Worm (Caenorhabditis elegans) whole organism, L1 larva: ENCODE data around the gene srh-24.

Source experiments
- alr-1 ChIP-seq: fragments of 200-800 bp; sonication (Bioruptor generic); optimal IDR thresholded peaks from 2 replicates; lab custom pipeline; 2018; ENCODE audit warnings: borderline replicate concordance, mild to moderate bottlenecking, missing genetic modification characterization, missing compliant biosample characterization
- ama-1 ChIP-seq: fragments of 150-350 bp; optimal IDR thresholded peaks from 2 replicates; lab custom pipeline; 2014
- ceh-8 ChIP-seq: fragments of 200-800 bp; sonication (Bioruptor generic); optimal IDR thresholded peaks from 2 replicates; lab custom pipeline; 2018; ENCODE audit warnings: mild to moderate bottlenecking, missing genetic modification characterization, moderate library complexity, missing compliant biosample characterization
- elt-3 ChIP-seq, 6 experiments: fragments of 150-350 bp in 1 of 6; sonication (generic microtip); optimal IDR thresholded peaks; 2 replicates each; lab custom pipeline; 2017 to 2018; ENCODE audit warnings: missing biosample characterization in 6 of 6, missing genetic modification characterization in 6 of 6, inconsistent platforms in 1 of 6
- grh-1 ChIP-seq: fragments of 200-800 bp; sonication (Bioruptor generic); IDR thresholded peaks from 2 replicates; pipeline ENCODE4 v1.3.6; 2022; ENCODE audit warnings: missing genetic modification reagents, missing genetic modification characterization, missing compliant biosample characterization
- lin-15B ChIP-seq: fragments of 150-350 bp; sonication (generic microtip); optimal IDR thresholded peaks from 3 replicates; lab custom pipeline; 2014; ENCODE audit warnings: missing biosample characterization, missing genetic modification characterization
- lin-39 ChIP-seq: fragments of 150-350 bp; optimal IDR thresholded peaks from 2 replicates; lab custom pipeline; 2014; ENCODE audit warnings: missing biosample characterization, missing genetic modification reagents, missing genetic modification characterization
- mep-1 ChIP-seq: fragments of 150-350 bp; optimal IDR thresholded peaks from 2 replicates; lab custom pipeline; 2014; ENCODE audit warnings: missing biosample characterization, missing genetic modification characterization
- pqm-1 ChIP-seq: sonication (generic microtip); optimal IDR thresholded peaks from 3 replicates; lab custom pipeline; 2017; ENCODE audit warnings: missing biosample characterization, missing genetic modification characterization
- skn-1 ChIP-seq: fragments of 150-350 bp; optimal IDR thresholded peaks from 2 replicates; lab custom pipeline; 2014; ENCODE audit warnings: missing biosample characterization, missing genetic modification characterization
- tlp-1 ChIP-seq: fragments of 150-350 bp; optimal IDR thresholded peaks from 2 replicates; lab custom pipeline; 2014; ENCODE audit warnings: missing biosample characterization, missing genetic modification characterization
- unc-86 ChIP-seq: sonication (generic microtip); optimal IDR thresholded peaks from 2 replicates; lab custom pipeline; 2016; ENCODE audit warnings: missing genetic modification characterization, missing compliant biosample characterization
- zag-1 ChIP-seq: fragments of 150-350 bp; optimal IDR thresholded peaks from 2 replicates; lab custom pipeline; 2014; ENCODE audit warnings: missing biosample characterization, missing genetic modification characterization
- zip-4 ChIP-seq: fragments of 200-800 bp; sonication (Bioruptor generic); optimal IDR thresholded peaks from 2 replicates; lab custom pipeline; 2018; ENCODE audit warnings: mild to moderate bottlenecking, missing genetic modification characterization, moderate library complexity, missing compliant biosample characterization

DNA sequence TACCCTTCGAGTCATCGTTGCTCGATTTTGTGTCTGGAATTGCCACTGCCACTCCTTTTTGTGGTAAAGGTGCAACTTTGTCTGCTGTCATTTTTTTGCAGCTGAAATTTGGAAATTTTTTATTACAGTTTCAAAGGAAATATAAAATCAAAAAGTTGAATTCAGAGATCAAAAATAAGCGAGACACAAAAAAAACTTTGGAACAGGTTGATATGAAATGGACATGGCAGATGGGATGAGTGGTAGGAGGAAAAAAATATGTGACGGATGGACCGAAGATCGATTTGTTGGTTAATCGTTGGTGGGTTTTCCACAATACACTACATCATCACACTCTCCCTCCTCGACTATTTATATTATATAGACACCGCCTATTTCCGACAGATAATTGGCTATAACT is 26.3 kb downstream of the srh-24 start, which contains the start of gene R10D12.1:
- no peak for TF ChIP-seq lin-15B (tag; lab: Kevin White, UChicago)
- TF ChIP-seq elt-3 (tag; optimal IDR thresholded peaks at IDR 0.05; lab: Kevin White, UChicago), result peak in 1 of 6 experiments; percentile 40
- TF ChIP-seq tlp-1 (tag; lab: Kevin White, UChicago), result no peak
- TF ChIP-seq zip-4 (GFP tag; lab: Kevin White, UChicago), result no peak
- TF ChIP-seq unc-86 (tag; lab: Kevin White, UChicago), result no peak
- TF ChIP-seq pqm-1, result no peak
- TF ChIP-seq lin-39 (tag; lab: Kevin White, UChicago), result no peak
- TF ChIP-seq grh-1 (GFP tag; lab: Robert Waterston, UW), result 0 out of 2 replicates have a peak, but pooled peaks have one; percentile 25
- peak; percentile 30 for TF ChIP-seq ama-1 (lab: Kevin White, UChicago)
- no peak for TF ChIP-seq mep-1 (tag; lab: Kevin White, UChicago)
- no peak for TF ChIP-seq alr-1 (tag; lab: Kevin White, UChicago)
- no peak for TF ChIP-seq zag-1 (tag; lab: Kevin White, UChicago)
- no peak for TF ChIP-seq ceh-8 (GFP tag; lab: Kevin White, UChicago)
- no peak for TF ChIP-seq skn-1 (tag; lab: Kevin White, UChicago)
